Worm (Caenorhabditis elegans) whole organism, mixed stage, embryonic: ENCODE measurements around the gene rme-1.

Source experiments
- mep-1 ChIP-seq: fragments of 150-350 bp; optimal IDR thresholded peaks from 2 replicates; lab custom pipeline; 2017; ENCODE audit warnings: missing biosample characterization, missing genetic modification reagents, missing genetic modification characterization, inconsistent platforms
- nhr-237 ChIP-seq: fragments of 150-350 bp; optimal IDR thresholded peaks from 2 replicates; lab custom pipeline; 2014; ENCODE audit warnings: missing biosample characterization, missing genetic modification characterization
- nhr-76 ChIP-seq: sonication (generic microtip); optimal IDR thresholded peaks from 2 replicates; lab custom pipeline; 2017; ENCODE audit warnings: missing biosample characterization, missing genetic modification characterization
- snpc-4 ChIP-seq: fragments of 150-350 bp; optimal IDR thresholded peaks from 2 replicates; lab custom pipeline; 2014; ENCODE audit warnings: missing biosample characterization, missing genetic modification characterization
- unc-120 ChIP-seq: sonication (generic microtip); optimal IDR thresholded peaks from 2 replicates; lab custom pipeline; 2017; ENCODE audit warnings: missing genetic modification characterization, missing compliant biosample characterization; ENCODE audit not compliant: poor library complexity, severe bottlenecking
- unc-62 ChIP-seq: fragments of 150-350 bp; optimal IDR thresholded peaks from 2 replicates; lab custom pipeline; 2014; ENCODE audit warnings: missing biosample characterization, missing genetic modification reagents, missing genetic modification characterization

DNA sequence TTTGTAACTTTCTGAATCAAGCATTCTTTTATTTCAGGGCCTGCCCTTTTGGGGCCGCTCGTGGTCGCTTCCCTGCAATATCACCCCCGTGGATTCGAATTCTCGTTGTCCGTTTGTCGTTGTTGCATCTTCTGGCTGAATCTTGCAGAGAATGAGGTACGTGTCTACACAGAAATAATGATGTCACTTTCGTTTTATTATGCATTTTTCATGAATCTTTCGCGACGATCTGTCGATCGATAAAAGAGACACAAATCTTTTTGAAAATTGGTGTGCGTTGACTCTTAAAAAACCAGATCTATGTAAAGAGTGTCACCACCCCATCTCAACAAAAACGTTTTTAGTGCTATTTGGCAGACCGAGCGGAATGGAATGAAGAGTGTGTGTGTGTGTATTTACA lies 40.5 kb downstream of the rme-1 start:
- TF ChIP-seq unc-120 (tag; lab: Kevin White, UChicago): no peak
- no peak for TF ChIP-seq mep-1 (tag; lab: Kevin White, UChicago)
- no peak for TF ChIP-seq nhr-237
- no peak for TF ChIP-seq nhr-76 (tag; lab: Kevin White, UChicago)
- no peak for TF ChIP-seq unc-62 (GFP tag; lab: Kevin White, UChicago)
- TF ChIP-seq snpc-4 (tag; lab: Kevin White, UChicago): no peak
